Fruit fly (Drosophila melanogaster) whole organism, embryonic: ENCODE data around the gene Argl.

Source experiments
- Atf-2 ChIP-seq: fragments of 200-800 bp; sonication (Bioruptor generic); optimal IDR thresholded peaks from 2 replicates; lab custom pipeline; 2016; ENCODE audit warnings: missing biosample characterization, missing genetic modification characterization
- BEAF-32 ChIP-seq: fragments of 200-800 bp; sonication (Bioruptor generic); optimal IDR thresholded peaks from 3 replicates; lab custom pipeline; 2017; ENCODE audit warnings: missing biosample characterization, missing genetic modification characterization, mild to moderate bottlenecking, moderate library complexity, missing genetic modification reagents
- Bdp1 ChIP-seq: fragments of 200-800 bp; sonication (Bioruptor generic); optimal IDR thresholded peaks from 3 replicates; lab custom pipeline; 2016; ENCODE audit warnings: missing biosample characterization, missing genetic modification characterization
- C15 ChIP-seq: fragments of 200-800 bp; sonication (Bioruptor generic); IDR thresholded peaks from 3 replicates; pipeline ENCODE4 v1.3.6; 2022; ENCODE audit warnings: missing biosample characterization, missing genetic modification characterization
- CG1024 ChIP-seq: fragments of 200-800 bp; sonication (Bioruptor generic); IDR thresholded peaks from 2 replicates; pipeline ENCODE4 v1.3.6; 2022; ENCODE audit warnings: missing biosample characterization, missing genetic modification characterization
- CG12219 ChIP-seq: fragments of 200-800 bp; sonication (Bioruptor generic); optimal IDR thresholded peaks from 3 replicates; lab custom pipeline; 2018; ENCODE audit warnings: missing biosample characterization, mild to moderate bottlenecking, missing genetic modification characterization
- CG12942 ChIP-seq: fragments of 200-800 bp; sonication (Bioruptor generic); optimal IDR thresholded peaks from 3 replicates; lab custom pipeline; 2016; ENCODE audit warnings: missing biosample characterization, missing genetic modification characterization
- CG13424 ChIP-seq: fragments of 200-800 bp; sonication (Bioruptor generic); optimal IDR thresholded peaks from 2 replicates; lab custom pipeline; 2019; ENCODE audit warnings: missing biosample characterization, mild to moderate bottlenecking, missing genetic modification characterization, moderate library complexity
- CG13894 ChIP-seq: fragments of 200-800 bp; sonication (Bioruptor generic); optimal IDR thresholded peaks from 3 replicates; lab custom pipeline; 2018; ENCODE audit warnings: missing biosample characterization, mild to moderate bottlenecking, missing genetic modification characterization, moderate library complexity
- CG15073 ChIP-seq: fragments of 200-800 bp; sonication (Bioruptor generic); optimal IDR thresholded peaks from 2 replicates; lab custom pipeline; 2016; ENCODE audit warnings: missing biosample characterization, missing genetic modification characterization
- CG2712 ChIP-seq: fragments of 200-800 bp; optimal IDR thresholded peaks from 3 replicates; lab custom pipeline; 2019; ENCODE audit warnings: missing biosample characterization, mild to moderate bottlenecking, missing genetic modification characterization, moderate library complexity
- CG31388 ChIP-seq: fragments of 200-800 bp; sonication (Bioruptor generic); optimal IDR thresholded peaks from 2 replicates; lab custom pipeline; 2016; ENCODE audit warnings: missing biosample characterization, missing genetic modification characterization
- CG4328 ChIP-seq: fragments of 200-800 bp; sonication (Bioruptor generic); optimal IDR thresholded peaks from 3 replicates; lab custom pipeline; 2017; ENCODE audit warnings: missing biosample characterization, missing genetic modification reagents, missing genetic modification characterization
- CG43689 ChIP-seq: fragments of 200-800 bp; sonication (Bioruptor generic); IDR thresholded peaks from 2 replicates; pipeline ENCODE4 v1.3.6; 2022; ENCODE audit warnings: missing biosample characterization, missing genetic modification characterization
- CG4404 ChIP-seq: fragments of 200-800 bp; sonication (Bioruptor generic); IDR thresholded peaks from 2 replicates; pipeline ENCODE4 v1.3.6; 2022; ENCODE audit warnings: missing biosample characterization, missing genetic modification characterization
- CG4730 ChIP-seq: fragments of 200-800 bp; sonication (Bioruptor generic); IDR thresholded peaks from 2 replicates; pipeline ENCODE4 v1.3.6; 2022; ENCODE audit warnings: missing biosample characterization, missing genetic modification characterization
- CG4820 ChIP-seq: fragments of 200-800 bp; sonication (Bioruptor generic); optimal IDR thresholded peaks from 3 replicates; lab custom pipeline; 2016; ENCODE audit warnings: missing biosample characterization, missing genetic modification characterization
- CG4854 ChIP-seq: fragments of 200-800 bp; sonication (Bioruptor generic); optimal IDR thresholded peaks from 2 replicates; lab custom pipeline; 2016; ENCODE audit warnings: missing biosample characterization, missing genetic modification characterization, inconsistent platforms
- CG6689 ChIP-seq: fragments of 200-800 bp; sonication (Bioruptor generic); IDR thresholded peaks from 2 replicates; pipeline ENCODE4 v1.3.6; 2022; ENCODE audit warnings: missing biosample characterization, missing genetic modification characterization
- CG9727 ChIP-seq: fragments of 200-800 bp; sonication (Bioruptor generic); optimal IDR thresholded peaks from 3 replicates; lab custom pipeline; 2017; ENCODE audit warnings: missing biosample characterization, mild to moderate bottlenecking, missing genetic modification characterization
- CTCF ChIP-seq: fragments of 200-800 bp; sonication (Bioruptor generic); optimal IDR thresholded peaks from 2 replicates; lab custom pipeline; 2017; ENCODE audit warnings: missing biosample characterization, mild to moderate bottlenecking, missing genetic modification characterization, moderate library complexity
- E2f1 ChIP-seq: fragments of 200-800 bp; sonication (Bioruptor generic); IDR thresholded peaks from 2 replicates; pipeline ENCODE4 v1.3.6; 2022; ENCODE audit warnings: missing biosample characterization, missing genetic modification characterization
- ERR ChIP-seq: fragments of 200-800 bp; sonication (Bioruptor generic); optimal IDR thresholded peaks from 2 replicates; lab custom pipeline; 2016; ENCODE audit warnings: missing biosample characterization, missing genetic modification characterization
- MBD-R2 ChIP-seq: fragments of 200-800 bp; sonication (Bioruptor generic); IDR thresholded peaks from 2 replicates; pipeline ENCODE4 v1.3.6; 2022; ENCODE audit warnings: missing biosample characterization, missing genetic modification characterization
- Med ChIP-seq: fragments of 200-800 bp; sonication (Bioruptor generic); peaks from one replicate; lab custom pipeline; 2016; ENCODE audit warnings: missing biosample characterization, missing genetic modification characterization, mild to moderate bottlenecking, inconsistent platforms, moderate library complexity
- NFAT ChIP-seq: fragments of 200-800 bp; sonication (Bioruptor generic); IDR thresholded peaks from 2 replicates; pipeline ENCODE4 v1.3.6; 2022; ENCODE audit warnings: missing biosample characterization, missing genetic modification characterization
- Neu2 ChIP-seq: fragments of 200-800 bp; sonication (Bioruptor generic); optimal IDR thresholded peaks from 3 replicates; lab custom pipeline; 2016; ENCODE audit warnings: missing biosample characterization, missing genetic modification characterization, borderline replicate concordance
- Oli ChIP-seq: fragments of 200-800 bp; sonication (Bioruptor generic); optimal IDR thresholded peaks from 2 replicates; lab custom pipeline; 2018; ENCODE audit warnings: missing biosample characterization, mild to moderate bottlenecking, missing genetic modification characterization, moderate library complexity
- Ravus ChIP-seq: fragments of 200-800 bp; sonication (Bioruptor generic); IDR thresholded peaks from 2 replicates; pipeline ENCODE4 v1.3.6; 2022; ENCODE audit warnings: missing biosample characterization, missing genetic modification characterization
- Sox102F ChIP-seq: fragments of 200-800 bp; sonication (Bioruptor generic); optimal IDR thresholded peaks from 2 replicates; lab custom pipeline; 2018; ENCODE audit warnings: missing biosample characterization, mild to moderate bottlenecking, missing genetic modification characterization, moderate library complexity
- ab ChIP-seq: fragments of 200-800 bp; sonication (Bioruptor generic); optimal IDR thresholded peaks from 2 replicates; lab custom pipeline; 2016; ENCODE audit warnings: missing biosample characterization, missing genetic modification characterization
- amos ChIP-seq: fragments of 200-800 bp; sonication (Bioruptor generic); IDR thresholded peaks from 2 replicates; pipeline ENCODE4 v1.3.6; 2022; ENCODE audit warnings: missing biosample characterization, missing genetic modification characterization; ENCODE audit not compliant: partially characterized antibody
- bigmax ChIP-seq: fragments of 200-800 bp; sonication (Bioruptor generic); optimal IDR thresholded peaks from 2 replicates; lab custom pipeline; 2018; ENCODE audit warnings: missing biosample characterization, mild to moderate bottlenecking, missing genetic modification characterization
- cato ChIP-seq: fragments of 200-800 bp; sonication (Bioruptor generic); optimal IDR thresholded peaks from 2 replicates; lab custom pipeline; 2016; ENCODE audit warnings: missing biosample characterization, missing genetic modification characterization, borderline replicate concordance
- crp ChIP-seq, 2 experiments: fragments of 200-800 bp; sonication (Bioruptor generic); optimal IDR thresholded peaks; 2 replicates in 1 of 2; 3 replicates in 1 of 2; lab custom pipeline; 2017; ENCODE audit warnings: missing biosample characterization in 2 of 2, missing genetic modification characterization in 2 of 2, mild to moderate bottlenecking in 1 of 2, moderate library complexity in 1 of 2
- da ChIP-seq: fragments of 200-800 bp; sonication (Bioruptor generic); optimal IDR thresholded peaks from 2 replicates; lab custom pipeline; 2016; ENCODE audit warnings: missing biosample characterization, missing genetic modification characterization
- exex ChIP-seq: fragments of 200-800 bp; sonication (Bioruptor generic); optimal IDR thresholded peaks from 4 replicates; lab custom pipeline; 2018; ENCODE audit warnings: missing biosample characterization, mild to moderate bottlenecking, missing genetic modification characterization, moderate library complexity
- fd102C ChIP-seq: fragments of 200-800 bp; sonication (Bioruptor generic); optimal IDR thresholded peaks from 2 replicates; lab custom pipeline; 2018; ENCODE audit warnings: missing biosample characterization, mild to moderate bottlenecking, missing genetic modification characterization, moderate library complexity
- gce ChIP-seq: fragments of 200-800 bp; sonication (Bioruptor generic); IDR thresholded peaks from 3 replicates; pipeline ENCODE4 v1.3.6; 2022; ENCODE audit warnings: missing biosample characterization, missing genetic modification characterization
- h ChIP-seq: fragments of >200 bp; optimal IDR thresholded peaks from 2 replicates; lab custom pipeline; 2017
- hth ChIP-seq: fragments of >200 bp; optimal IDR thresholded peaks from 2 replicates; lab custom pipeline; 2017; ENCODE audit warnings: inconsistent platforms
- kay ChIP-seq: fragments of 200-800 bp; sonication (Bioruptor generic); optimal IDR thresholded peaks from 2 replicates; lab custom pipeline; 2016; ENCODE audit warnings: missing biosample characterization, missing genetic modification characterization
- odd ChIP-seq: fragments of 200-800 bp; sonication (Bioruptor generic); optimal IDR thresholded peaks from 2 replicates; lab custom pipeline; 2017; ENCODE audit warnings: missing biosample characterization, mild to moderate bottlenecking, missing genetic modification characterization
- pita ChIP-seq: fragments of 200-800 bp; sonication (Bioruptor generic); optimal IDR thresholded peaks from 2 replicates; lab custom pipeline; 2017; ENCODE audit warnings: missing biosample characterization, mild to moderate bottlenecking, missing genetic modification characterization
- sqz ChIP-seq: fragments of 200-800 bp; sonication (Bioruptor generic); optimal IDR thresholded peaks from 3 replicates; lab custom pipeline; 2018; ENCODE audit warnings: missing biosample characterization, mild to moderate bottlenecking, missing genetic modification characterization
- ssp ChIP-seq: fragments of 200-800 bp; sonication (Bioruptor generic); IDR thresholded peaks from 2 replicates; pipeline ENCODE4 v1.3.6; 2022; ENCODE audit warnings: missing biosample characterization, missing genetic modification characterization
- stwl ChIP-seq: fragments of 200-800 bp; sonication (Bioruptor generic); optimal IDR thresholded peaks from 3 replicates; lab custom pipeline; 2018; ENCODE audit warnings: missing biosample characterization, mild to moderate bottlenecking, missing genetic modification characterization, moderate library complexity
- tll ChIP-seq, 2 experiments: fragments of 200-800 bp in 1 of 2; fragments of >200 bp in 1 of 2; sonication (Bioruptor generic) in 1 of 2; optimal IDR thresholded peaks; 2 replicates each; lab custom pipeline; 2017 to 2019; ENCODE audit warnings: missing biosample characterization in 2 of 2, missing genetic modification characterization in 2 of 2, mild to moderate bottlenecking in 1 of 2, moderate library complexity in 1 of 2
- tna ChIP-seq: fragments of 200-800 bp; sonication (Bioruptor generic); IDR thresholded peaks from 2 replicates; pipeline ENCODE4 v1.3.6; 2022; ENCODE audit warnings: missing biosample characterization, missing genetic modification characterization; ENCODE audit not compliant: partially characterized antibody
- tx ChIP-seq: fragments of 200-800 bp; sonication (Bioruptor generic); optimal IDR thresholded peaks from 2 replicates; lab custom pipeline; 2016; ENCODE audit warnings: missing biosample characterization, missing genetic modification characterization
- wdn ChIP-seq: fragments of 200-800 bp; sonication (Bioruptor generic); IDR thresholded peaks from 2 replicates; pipeline ENCODE4 v1.3.6; 2022; ENCODE audit warnings: missing biosample characterization, missing genetic modification characterization
- zen ChIP-seq: fragments of 200-800 bp; sonication (Bioruptor generic); optimal IDR thresholded peaks from 3 replicates; lab custom pipeline; 2018; ENCODE audit warnings: missing biosample characterization, mild to moderate bottlenecking, missing genetic modification characterization, moderate library complexity
- zf30C ChIP-seq: fragments of 200-800 bp; sonication (Bioruptor generic); optimal IDR thresholded peaks from 3 replicates; lab custom pipeline; 2018; ENCODE audit warnings: missing biosample characterization, mild to moderate bottlenecking, missing genetic modification characterization

Gene Argl

dm6 chr2L:8943110-8943509, 1.2 kb upstream of the Argl start, which contains the start of gene CG9515 (continued):
- peak; percentile 90 for TF ChIP-seq tna (GFP tag; lab: Robert Waterston, UW)
- peak; percentile 26 for TF ChIP-seq CG2712 (tag; lab: Kevin White, UChicago)
- no peak for TF ChIP-seq CG4328 (GFP tag; lab: Kevin White, UChicago)
- TF ChIP-seq CG4820 (GFP tag; lab: Kevin White, UChicago) = no peak
- TF ChIP-seq C15 (GFP tag; lab: Robert Waterston, UW) = no peak
- TF ChIP-seq Bdp1 (GFP tag; lab: Kevin White, UChicago) = no peak
- TF ChIP-seq da = no peak
- no peak for TF ChIP-seq odd
- no peak for TF ChIP-seq gce (GFP tag; lab: Robert Waterston, UW)
- peak; percentile 59 for TF ChIP-seq BEAF-32
- peak; percentile 99 for TF ChIP-seq stwl (tag; lab: Kevin White, UChicago)
- TF ChIP-seq kay (GFP tag; lab: Kevin White, UChicago) = no peak
- no peak for TF ChIP-seq Sox102F (GFP tag; lab: Kevin White, UChicago)
- no peak for TF ChIP-seq CG15073 (GFP tag; lab: Kevin White, UChicago)
- no peak for TF ChIP-seq CG1024 (GFP tag; lab: Robert Waterston, UW)
- no peak for TF ChIP-seq sqz (GFP tag; lab: Kevin White, UChicago)
- no peak for TF ChIP-seq CG12219 (GFP tag; lab: Kevin White, UChicago)
- TF ChIP-seq CG43689 (GFP tag; lab: Robert Waterston, UW) = no peak
- peak; percentile 65; the same call in 1 of the 2 replicates for TF ChIP-seq amos
- TF ChIP-seq MBD-R2 (GFP tag; lab: Robert Waterston, UW) = peak; percentile 82
- peak; percentile 31 for TF ChIP-seq CTCF
- no peak for TF ChIP-seq E2f1 (GFP tag; lab: Robert Waterston, UW)
- no peak for TF ChIP-seq CG9727
- TF ChIP-seq Neu2 (GFP tag; lab: Kevin White, UChicago) = no peak
- no peak for TF ChIP-seq tx (GFP tag; lab: Kevin White, UChicago)
- TF ChIP-seq CG12942 = no peak
- TF ChIP-seq Atf-2 = no peak
- TF ChIP-seq hth (lab: Kevin White, UChicago) = no peak
- TF ChIP-seq pita = peak; percentile 48
- peak; percentile 49 for TF ChIP-seq zen (tag; lab: Kevin White, UChicago)
- TF ChIP-seq CG6689 (GFP tag; lab: Robert Waterston, UW) = no peak
- TF ChIP-seq ab (GFP tag; lab: Kevin White, UChicago) = no peak
- TF ChIP-seq cato (GFP tag; lab: Kevin White, UChicago) = no peak
- no peak for TF ChIP-seq ERR (GFP tag; lab: Kevin White, UChicago)
- TF ChIP-seq zf30C = peak; percentile 94
- TF ChIP-seq fd102C (GFP tag; lab: Kevin White, UChicago) = no peak
- no peak for TF ChIP-seq tll (GFP tag; optimal IDR thresholded peaks at IDR 0.05; lab: Kevin White, UChicago)
- TF ChIP-seq CG4854 (GFP tag; lab: Kevin White, UChicago) = no peak
- TF ChIP-seq NFAT (GFP tag; lab: Robert Waterston, UW) = no peak
- TF ChIP-seq crp (GFP tag; optimal IDR thresholded peaks at IDR 0.05; lab: Kevin White, UChicago) = peak; percentile 37 to 85
- no peak for TF ChIP-seq ssp (GFP tag; lab: Robert Waterston, UW)
- no peak for TF ChIP-seq CG13424
- no peak for TF ChIP-seq Oli
- TF ChIP-seq CG31388 (GFP tag; lab: Kevin White, UChicago) = no peak
- peak; percentile 47 for TF ChIP-seq exex (tag; lab: Kevin White, UChicago)
- no peak for TF ChIP-seq CG13894 (tag; lab: Kevin White, UChicago)
- no peak for TF ChIP-seq h (lab: Kevin White, UChicago)
- TF ChIP-seq wdn = no peak
- TF ChIP-seq CG4730 (GFP tag; lab: Robert Waterston, UW) = no peak
- TF ChIP-seq CG4404 (GFP tag; lab: Robert Waterston, UW) = no peak
- no peak for TF ChIP-seq bigmax (GFP tag; lab: Kevin White, UChicago)
- TF ChIP-seq Ravus (GFP tag; lab: Robert Waterston, UW) = no peak
- peak; percentile 84 for TF ChIP-seq Med
